Fruit fly (Drosophila melanogaster) whole organism, embryonic: ENCODE data around the gene Exo70.

ENCODE experiments used
- Ada2b ChIP-seq: fragments of 200-800 bp; sonication (Bioruptor generic); IDR thresholded peaks from 2 replicates; pipeline ENCODE4 v1.3.6; 2022; ENCODE audit warnings: missing biosample characterization, missing genetic modification characterization
- Antp ChIP-seq: fragments of 200-800 bp; sonication (Bioruptor generic); optimal IDR thresholded peaks from 3 replicates; lab custom pipeline; 2016; ENCODE audit warnings: missing biosample characterization, missing genetic modification characterization
- CG10267 ChIP-seq: fragments of 200-800 bp; sonication (Bioruptor generic); optimal IDR thresholded peaks from 2 replicates; lab custom pipeline; 2018; ENCODE audit warnings: missing biosample characterization, mild to moderate bottlenecking, missing genetic modification characterization, moderate library complexity
- CG10979 ChIP-seq: fragments of 200-800 bp; sonication (Bioruptor generic); optimal IDR thresholded peaks from 2 replicates; lab custom pipeline; 2018; ENCODE audit warnings: missing biosample characterization, mild to moderate bottlenecking, missing genetic modification characterization, moderate library complexity
- CG12391 ChIP-seq: fragments of 200-800 bp; sonication (Bioruptor generic); optimal IDR thresholded peaks from 3 replicates; lab custom pipeline; 2018; ENCODE audit warnings: missing biosample characterization, mild to moderate bottlenecking, missing genetic modification characterization, moderate library complexity
- CG12744 ChIP-seq: fragments of 200-800 bp; sonication (Bioruptor generic); optimal IDR thresholded peaks from 2 replicates; lab custom pipeline; 2016; ENCODE audit warnings: missing biosample characterization, missing genetic modification characterization
- CG12942 ChIP-seq: fragments of 200-800 bp; sonication (Bioruptor generic); optimal IDR thresholded peaks from 3 replicates; lab custom pipeline; 2016; ENCODE audit warnings: missing biosample characterization, missing genetic modification characterization
- CG14014 ChIP-seq: fragments of 200-800 bp; sonication (Bioruptor generic); IDR thresholded peaks from 2 replicates; pipeline ENCODE4 v1.3.6; 2022; ENCODE audit warnings: missing biosample characterization, missing genetic modification characterization
- CG14710 ChIP-seq: fragments of 200-800 bp; sonication (Bioruptor generic); optimal IDR thresholded peaks from 3 replicates; lab custom pipeline; 2019; ENCODE audit warnings: missing biosample characterization, mild to moderate bottlenecking, missing genetic modification characterization, moderate library complexity
- CG1647 ChIP-seq: fragments of 200-800 bp; sonication (Bioruptor generic); optimal IDR thresholded peaks from 3 replicates; lab custom pipeline; 2016; ENCODE audit warnings: missing biosample characterization, missing genetic modification characterization
- CG1792 ChIP-seq: fragments of 200-800 bp; sonication (Bioruptor generic); optimal IDR thresholded peaks from 2 replicates; lab custom pipeline; 2016; ENCODE audit warnings: missing biosample characterization, missing genetic modification characterization
- CG2199 ChIP-seq: fragments of 200-800 bp; sonication (Bioruptor generic); IDR thresholded peaks from 3 replicates; pipeline ENCODE4 v1.3.6; 2022; ENCODE audit warnings: missing biosample characterization, missing genetic modification characterization
- CG34422 ChIP-seq: fragments of 200-800 bp; sonication (Bioruptor generic); IDR thresholded peaks from 3 replicates; pipeline ENCODE4 v1.3.6; 2022; ENCODE audit warnings: missing biosample characterization, missing genetic modification characterization
- CG4282 ChIP-seq: fragments of 200-800 bp; sonication (Bioruptor generic); optimal IDR thresholded peaks from 2 replicates; lab custom pipeline; 2016; ENCODE audit warnings: missing biosample characterization, missing genetic modification characterization
- CG43689 ChIP-seq: fragments of 200-800 bp; sonication (Bioruptor generic); IDR thresholded peaks from 2 replicates; pipeline ENCODE4 v1.3.6; 2022; ENCODE audit warnings: missing biosample characterization, missing genetic modification characterization
- CG6813 ChIP-seq: fragments of 200-800 bp; sonication (Bioruptor generic); optimal IDR thresholded peaks from 2 replicates; lab custom pipeline; 2017; ENCODE audit warnings: missing biosample characterization, missing genetic modification characterization, mild to moderate bottlenecking, moderate library complexity, missing genetic modification reagents
- CG8944 ChIP-seq: fragments of 200-800 bp; sonication (Bioruptor generic); optimal IDR thresholded peaks from 3 replicates; lab custom pipeline; 2016; ENCODE audit warnings: missing biosample characterization, missing genetic modification characterization
- CG9437 ChIP-seq: fragments of 200-800 bp; sonication (Bioruptor generic); optimal IDR thresholded peaks from 2 replicates; lab custom pipeline; 2018; ENCODE audit warnings: missing biosample characterization, mild to moderate bottlenecking, missing genetic modification characterization
- CG9609 ChIP-seq: fragments of 200-800 bp; sonication (Bioruptor generic); optimal IDR thresholded peaks from 3 replicates; lab custom pipeline; 2016; ENCODE audit warnings: missing biosample characterization, missing genetic modification characterization
- CoRest ChIP-seq: fragments of 200-800 bp; sonication (Bioruptor generic); optimal IDR thresholded peaks from 3 replicates; lab custom pipeline; 2018; ENCODE audit warnings: missing biosample characterization, mild to moderate bottlenecking, missing genetic modification characterization, moderate library complexity
- Dbx ChIP-seq: fragments of 200-800 bp; sonication (Bioruptor generic); IDR thresholded peaks from 3 replicates; pipeline ENCODE4 v1.3.6; 2022; ENCODE audit warnings: missing biosample characterization, missing genetic modification characterization
- Drgx ChIP-seq: fragments of 200-800 bp; sonication (Bioruptor generic); IDR thresholded peaks from 2 replicates; pipeline ENCODE4 v1.3.6; 2022; ENCODE audit warnings: missing biosample characterization, missing genetic modification characterization
- Hr51 ChIP-seq, 2 experiments: fragments of 200-800 bp; sonication (Bioruptor generic); optimal IDR thresholded peaks; 2 replicates in 1 of 2; 3 replicates in 1 of 2; lab custom pipeline; 2016 to 2018; ENCODE audit warnings: missing biosample characterization in 2 of 2, missing genetic modification characterization in 2 of 2, mild to moderate bottlenecking in 1 of 2, moderate library complexity in 1 of 2
- MESR4 ChIP-seq: fragments of 200-800 bp; sonication (Bioruptor generic); optimal IDR thresholded peaks from 2 replicates; lab custom pipeline; 2018; ENCODE audit warnings: missing biosample characterization, mild to moderate bottlenecking, missing genetic modification characterization, moderate library complexity
- Opbp ChIP-seq: fragments of 200-800 bp; sonication (Bioruptor generic); IDR thresholded peaks from 3 replicates; pipeline ENCODE4 v1.3.6; 2022; ENCODE audit warnings: missing biosample characterization, missing genetic modification characterization; ENCODE audit not compliant: partially characterized antibody
- ac ChIP-seq: fragments of 200-800 bp; sonication (Bioruptor generic); optimal IDR thresholded peaks from 3 replicates; lab custom pipeline; 2017; ENCODE audit warnings: missing biosample characterization, mild to moderate bottlenecking, missing genetic modification characterization
- ap ChIP-seq: fragments of 200-800 bp; sonication (Bioruptor generic); IDR thresholded peaks from 2 replicates; pipeline ENCODE4 v1.3.6; 2022; ENCODE audit warnings: missing biosample characterization, missing genetic modification characterization
- br ChIP-seq: fragments of >200 bp; optimal IDR thresholded peaks from 2 replicates; lab custom pipeline; 2017
- cas ChIP-seq: fragments of 200-800 bp; sonication (Bioruptor generic); IDR thresholded peaks from 2 replicates; pipeline ENCODE4 v1.3.6; 2022; ENCODE audit warnings: missing biosample characterization, missing genetic modification characterization
- chif ChIP-seq, 2 experiments: fragments of 200-800 bp; sonication (Bioruptor generic); optimal IDR thresholded peaks; 3 replicates each; lab custom pipeline; 2016; ENCODE audit warnings: missing biosample characterization in 2 of 2, missing genetic modification characterization in 2 of 2
- chinmo ChIP-seq: fragments of 200-800 bp; sonication (Bioruptor generic); IDR thresholded peaks from 4 replicates; pipeline ENCODE4 v1.3.6; 2022; ENCODE audit warnings: missing biosample characterization, missing genetic modification characterization; ENCODE audit not compliant: partially characterized antibody
- dpn ChIP-seq, 2 experiments: fragments of 200-800 bp; sonication (Bioruptor generic); optimal IDR thresholded peaks; 3 replicates each; lab custom pipeline; 2016; ENCODE audit warnings: missing biosample characterization in 2 of 2, missing genetic modification characterization in 2 of 2
- eve ChIP-seq, 2 experiments: fragments of >200 bp; optimal IDR thresholded peaks; 2 replicates each; lab custom pipeline; 2017; ENCODE audit warnings: missing biosample characterization in 2 of 2, missing genetic modification characterization in 2 of 2
- ewg ChIP-seq: fragments of 200-800 bp; sonication (Bioruptor generic); optimal IDR thresholded peaks from 3 replicates; lab custom pipeline; 2017; ENCODE audit warnings: mild to moderate bottlenecking, missing biosample characterization, missing genetic modification reagents, missing genetic modification characterization
- fd102C ChIP-seq: fragments of 200-800 bp; sonication (Bioruptor generic); optimal IDR thresholded peaks from 2 replicates; lab custom pipeline; 2018; ENCODE audit warnings: missing biosample characterization, mild to moderate bottlenecking, missing genetic modification characterization, moderate library complexity
- ftz-f1 ChIP-seq: fragments of 200-800 bp; sonication (Bioruptor generic); optimal IDR thresholded peaks from 2 replicates; lab custom pipeline; 2016; ENCODE audit warnings: missing biosample characterization, missing genetic modification characterization
- hb ChIP-seq: fragments of 200-800 bp; sonication (Bioruptor generic); IDR thresholded peaks from 3 replicates; pipeline ENCODE4 v1.3.6; 2022; ENCODE audit warnings: missing biosample characterization, missing genetic modification characterization; ENCODE audit not compliant: partially characterized antibody
- her ChIP-seq: fragments of 200-800 bp; sonication (Bioruptor generic); optimal IDR thresholded peaks from 2 replicates; lab custom pipeline; 2016; ENCODE audit warnings: missing biosample characterization, missing genetic modification characterization
- hkb ChIP-seq, 2 experiments: fragments of 200-800 bp in 1 of 2; fragments of >200 bp in 1 of 2; sonication (Bioruptor generic) in 1 of 2; IDR thresholded peaks in 1 of 2; optimal IDR thresholded peaks in 1 of 2; 2 replicates each; pipeline versions ENCODE4 v1.3.6 to Lab custom; 2017 to 2022; ENCODE audit warnings: missing biosample characterization in 1 of 2, missing genetic modification characterization in 1 of 2
- lbe ChIP-seq: fragments of 200-800 bp; sonication (Bioruptor generic); optimal IDR thresholded peaks from 2 replicates; lab custom pipeline; 2016; ENCODE audit warnings: missing biosample characterization, mild to moderate bottlenecking, missing genetic modification characterization
- odd ChIP-seq: fragments of 200-800 bp; sonication (Bioruptor generic); optimal IDR thresholded peaks from 2 replicates; lab custom pipeline; 2017; ENCODE audit warnings: missing biosample characterization, mild to moderate bottlenecking, missing genetic modification characterization
- pros ChIP-seq: fragments of 200-800 bp; sonication (Bioruptor generic); optimal IDR thresholded peaks from 3 replicates; lab custom pipeline; 2019; ENCODE audit warnings: missing biosample characterization, mild to moderate bottlenecking, missing genetic modification characterization, moderate library complexity
- pum ChIP-seq: fragments of 200-800 bp; sonication (Bioruptor generic); optimal IDR thresholded peaks from 2 replicates; lab custom pipeline; 2016; ENCODE audit warnings: missing biosample characterization, missing genetic modification characterization
- salm ChIP-seq: fragments of 200-800 bp; sonication (Bioruptor generic); optimal IDR thresholded peaks from 2 replicates; lab custom pipeline; 2018; ENCODE audit warnings: missing biosample characterization, mild to moderate bottlenecking, missing genetic modification characterization
- sisA ChIP-seq: fragments of 200-800 bp; sonication (Bioruptor generic); IDR thresholded peaks from 2 replicates; pipeline ENCODE4 v1.3.6; 2022; ENCODE audit warnings: missing biosample characterization, missing genetic modification characterization
- tin ChIP-seq: fragments of 200-800 bp; sonication (Bioruptor generic); optimal IDR thresholded peaks from 3 replicates; lab custom pipeline; 2016; ENCODE audit warnings: missing biosample characterization, missing genetic modification characterization
- twi ChIP-seq: fragments of 200-800 bp; optimal IDR thresholded peaks from 2 replicates; lab custom pipeline; 2019; ENCODE audit warnings: missing biosample characterization, mild to moderate bottlenecking, missing genetic modification characterization, moderate library complexity
- zen2 ChIP-seq: fragments of 200-800 bp; sonication (Bioruptor generic); IDR thresholded peaks from 3 replicates; pipeline ENCODE4 v1.3.6; 2022; ENCODE audit warnings: missing biosample characterization, missing genetic modification characterization; ENCODE audit not compliant: partially characterized antibody

Gene Exo70

dm6 chr3L:8440771-8441549, 29.3 kb downstream of the Exo70 start (continued):
- TF ChIP-seq CG12744 (GFP tag; lab: Kevin White, UChicago) (peak; percentile 30), CG10267 (tag; lab: Kevin White, UChicago) (peak; percentile 21), eve (GFP tag; optimal IDR thresholded peaks at IDR 0.05; lab: Kevin White, UChicago) (peak in 1 of 2 experiments; percentile 72), Opbp (GFP tag; lab: Robert Waterston, UW) (no peak), CG12942 (peak; percentile 13), twi (tag; lab: Kevin White, UChicago) (no peak), dpn (GFP tag; optimal IDR thresholded peaks at IDR 0.05; lab: Kevin White, UChicago) (peak; percentile 25 to 47), salm (no peak), chif (GFP tag; optimal IDR thresholded peaks at IDR 0.05; lab: Kevin White, UChicago) (peak in 1 of 2 experiments; percentile 29), pum (peak; percentile 33), her (GFP tag; lab: Kevin White, UChicago) (peak; percentile 23), CG14710 (tag; lab: Kevin White, UChicago) (peak; percentile 1), lbe (GFP tag; lab: Kevin White, UChicago) (no peak), ap (GFP tag; lab: Robert Waterston, UW) (0 out of 2 replicates have a peak, but pooled peaks have one; percentile 30), CG14014 (GFP tag; lab: Robert Waterston, UW) (peak; percentile 54; the same call in 1 of the 2 replicates), CoRest (tag; lab: Kevin White, UChicago) (peak; percentile 23), CG1647 (GFP tag; lab: Kevin White, UChicago) (no peak), fd102C (no peak), Ada2b (GFP tag; lab: Robert Waterston, UW) (peak; percentile 60), Hr51 (GFP tag; optimal IDR thresholded peaks at IDR 0.05; lab: Kevin White, UChicago) (peak; percentile 12 to 63), ftz-f1 (GFP tag; lab: Kevin White, UChicago) (no peak), chinmo (GFP tag; lab: Robert Waterston, UW) (peak; percentile 53; the same call in 1 of the 4 replicates), CG1792 (GFP tag; lab: Kevin White, UChicago) (peak; percentile 62), Drgx (peak; percentile 91), tin (peak; percentile 25), CG12391 (tag; lab: Kevin White, UChicago) (peak; percentile 41), MESR4 (no peak), hkb (optimal IDR thresholded peaks at IDR 0.05; lab: Kevin White, UChicago) (no peak), hkb (GFP tag; IDR thresholded peaks at IDR 0.05; lab: Robert Waterston, UW) (peak; percentile 46), hb (GFP tag; lab: Robert Waterston, UW) (no peak), zen2 (no peak), CG8944 (GFP tag; lab: Kevin White, UChicago) (peak; percentile 6), CG6813 (GFP tag; lab: Kevin White, UChicago) (peak; percentile 17), odd (GFP tag; lab: Kevin White, UChicago) (no peak), pros (GFP tag; lab: Kevin White, UChicago) (peak; percentile 5), ewg (peak; percentile 55), ac (GFP tag; lab: Kevin White, UChicago) (no peak), CG4282 (GFP tag; lab: Kevin White, UChicago) (peak; percentile 4), CG2199 (no peak), CG34422 (GFP tag; lab: Robert Waterston, UW) (no peak), Dbx (GFP tag; lab: Robert Waterston, UW) (no peak; the same call in 2 of the 3 replicates), CG9609 (GFP tag; lab: Kevin White, UChicago) (peak; percentile 19), sisA (no peak), CG9437 (GFP tag; lab: Kevin White, UChicago) (peak; percentile 20), CG43689 (no peak), br (no peak), cas (GFP tag; lab: Robert Waterston, UW) (no peak), CG10979 (tag; lab: Kevin White, UChicago) (peak; percentile 20), Antp (GFP tag; lab: Kevin White, UChicago) (no peak)
